Worm (Caenorhabditis elegans) whole organism, early embryonic: ENCODE measurements around the gene srh-70.

ENCODE experiments used
- F13C5.2 ChIP-seq: sonication (generic microtip); optimal IDR thresholded peaks from 2 replicates; lab custom pipeline; 2017; ENCODE audit warnings: mild to moderate bottlenecking, missing genetic modification characterization, inconsistent platforms, missing compliant biosample characterization
- ama-1 ChIP-seq: fragments of 150-350 bp; optimal IDR thresholded peaks from 2 replicates; lab custom pipeline; 2014
- flt-1 ChIP-seq: fragments of 200-800 bp; sonication (Bioruptor generic); IDR thresholded peaks from 2 replicates; pipeline ENCODE4 v1.3.6; 2022; ENCODE audit warnings: missing genetic modification characterization, missing compliant biosample characterization
- hmg-4 ChIP-seq: fragments of 200-800 bp; sonication (Bioruptor generic); optimal IDR thresholded peaks from 2 replicates; lab custom pipeline; 2018; ENCODE audit warnings: mild to moderate bottlenecking, missing genetic modification characterization, missing compliant biosample characterization
- tbx-11 ChIP-seq: fragments of 200-800 bp; sonication (Bioruptor generic); IDR thresholded peaks from 2 replicates; pipeline ENCODE4 v1.3.6; 2022; ENCODE audit warnings: missing genetic modification characterization, missing compliant biosample characterization

DNA sequence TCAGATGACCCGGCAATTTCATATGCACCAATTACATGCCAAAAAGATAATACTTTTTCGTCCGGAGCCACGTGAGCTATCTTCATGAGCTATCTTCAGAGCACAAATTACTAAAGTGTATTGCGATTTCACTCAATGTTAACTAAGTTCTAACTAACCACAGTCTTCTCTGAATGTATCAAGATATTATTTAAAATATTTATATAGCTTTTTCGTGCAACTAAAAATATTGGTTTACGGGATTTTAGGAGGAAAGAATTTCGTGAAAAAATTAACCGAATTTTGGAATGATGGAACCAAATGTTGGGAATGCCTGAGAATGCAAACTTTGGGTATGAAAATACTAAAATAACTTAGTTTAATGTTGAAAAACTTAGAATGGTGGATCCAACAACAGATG, 28.9 kb upstream of the srh-70 start, which contains the start of gene F49C5.16:
- no peak for TF ChIP-seq tbx-11 (GFP tag; lab: Robert Waterston, UW)
- TF ChIP-seq hmg-4 (GFP tag; lab: Kevin White, UChicago) = no peak
- no peak for TF ChIP-seq flt-1 (GFP tag; lab: Robert Waterston, UW)
- no peak for TF ChIP-seq ama-1 (lab: Kevin White, UChicago)
- TF ChIP-seq F13C5.2 (tag; lab: Kevin White, UChicago) = no peak
